Worm (Caenorhabditis elegans): ENCODE measurements around the gene ceh-54.

- TF ChIP-seq ceh-16 (tag; optimal IDR thresholded peaks at IDR 0.05) (no peak), ceh-82 (tag; optimal IDR thresholded peaks at IDR 0.05) (no peak), nhr-11 (tag; optimal IDR thresholded peaks at IDR 0.05) (no peak), jun-1 (tag; optimal IDR thresholded peaks at IDR 0.05) (no peak), tbx-2 (tag; optimal IDR thresholded peaks at IDR 0.05) (no peak), unc-62 (GFP tag; optimal IDR thresholded peaks at IDR 0.05) (no peak), egl-27 (tag; optimal IDR thresholded peaks at IDR 0.05) (no peak), aly-2 (tag; optimal IDR thresholded peaks at IDR 0.05) (no peak), elt-3 (tag; optimal IDR thresholded peaks at IDR 0.05) (no peak), pqm-1 (tag; optimal IDR thresholded peaks at IDR 0.05) (no peak), unc-39 (tag; optimal IDR thresholded peaks at IDR 0.05) (no peak), ztf-11 (tag; optimal IDR thresholded peaks at IDR 0.05) (no peak), nhr-12 (tag; optimal IDR thresholded peaks at IDR 0.05) (no peak), eor-1 (tag; optimal IDR thresholded peaks at IDR 0.05) (no peak)
Observed at ce11 chrX:6150449-6150848, 43.6 kb downstream of the ceh-54 start, which contains the start of gene tag-275.

Data from whole organism, L3 larva.